Worm (Caenorhabditis elegans) whole organism, late embryonic: ENCODE results near the gene bath-44.

ENCODE experiments used
- T23F11.4 ChIP-seq: fragments of 200-800 bp; sonication (Bioruptor generic); optimal IDR thresholded peaks from 2 replicates; lab custom pipeline; 2018; ENCODE audit warnings: mild to moderate bottlenecking, missing genetic modification characterization, missing compliant biosample characterization
- ceh-22 ChIP-seq: sonication (generic microtip); optimal IDR thresholded peaks from 2 replicates; lab custom pipeline; 2017; ENCODE audit warnings: missing biosample characterization, missing genetic modification characterization
- pat-9 ChIP-seq: fragments of 200-800 bp; sonication (Bioruptor generic); optimal IDR thresholded peaks from 2 replicates; lab custom pipeline; 2018; ENCODE audit warnings: mild to moderate bottlenecking, missing genetic modification characterization, moderate library complexity, missing compliant biosample characterization
- rnt-1 ChIP-seq: sonication (generic microtip); optimal IDR thresholded peaks from 2 replicates; lab custom pipeline; 2016; ENCODE audit warnings: missing genetic modification characterization, missing compliant biosample characterization
- unc-42 ChIP-seq: sonication (generic microtip); optimal IDR thresholded peaks from 2 replicates; lab custom pipeline; 2016; ENCODE audit warnings: missing genotype, missing genetic modification characterization, missing compliant biosample characterization

- TF ChIP-seq rnt-1 (tag; lab: Kevin White, UChicago) (no peak), unc-42 (tag; lab: Kevin White, UChicago) (no peak), ceh-22 (tag; lab: Kevin White, UChicago) (no peak), pat-9 (tag; lab: Kevin White, UChicago) (no peak), T23F11.4 (GFP tag; lab: Kevin White, UChicago) (no peak)
These were observed 4.0 kb downstream of the bath-44 start, which contains the start of gene C07D10.1 for ce11 chrII:7398712-7399111.
